Fruit fly (Drosophila melanogaster) whole organism: ENCODE data around the gene CG9497.

Experiments used
- CG8478 ChIP-seq: fragments of >200 bp; optimal IDR thresholded peaks from 2 replicates; lab custom pipeline; 2018; ENCODE audit warnings: inconsistent platforms
- Dll ChIP-seq: fragments of >200 bp; optimal IDR thresholded peaks from 2 replicates; lab custom pipeline; 2017
- EcR ChIP-seq, 2 experiments: fragments of >200 bp; optimal IDR thresholded peaks; 2 replicates each; lab custom pipeline; 2017; ENCODE audit warnings: missing biosample characterization in 2 of 2, missing genetic modification characterization in 2 of 2, missing genetic modification reagents in 2 of 2
- pan ChIP-seq: fragments of >200 bp; optimal IDR thresholded peaks from 2 replicates; lab custom pipeline; 2017
- psq ChIP-seq: fragments of >200 bp; optimal IDR thresholded peaks from 2 replicates; lab custom pipeline; 2017
- usp ChIP-seq: fragments of >200 bp; optimal IDR thresholded peaks from 2 replicates; lab custom pipeline; 2017; ENCODE audit warnings: missing biosample characterization, missing genetic modification characterization, mixed read lengths

CG9497 gene

DNA sequence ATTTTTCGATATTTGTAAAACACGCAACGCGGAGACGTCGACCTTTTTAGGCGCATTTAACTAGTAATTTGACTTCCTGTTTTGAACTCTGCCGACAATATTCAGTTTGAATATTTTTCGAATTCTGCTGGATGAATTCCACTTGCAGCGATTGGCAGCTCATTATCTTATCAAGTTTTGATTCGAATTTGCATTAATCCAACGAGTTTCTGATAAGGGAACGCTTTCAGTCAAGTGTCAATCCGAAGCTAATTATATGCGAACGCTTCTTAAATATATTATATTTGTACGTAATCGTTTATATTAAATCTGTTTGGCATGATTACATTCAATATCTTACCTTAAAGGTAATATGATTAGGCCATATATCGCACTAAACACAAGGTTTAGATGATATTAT lies at the start of gene CG9497:
Gene CG9497, minus strand, starts transcription at position 101 of the 400 bp plus-strand sequence.
- TF ChIP-seq psq (no peak), Dll (lab: Kevin White, UChicago) (no peak), EcR (GFP tag; optimal IDR thresholded peaks at IDR 0.05; lab: Kevin White, UChicago) (no peak), pan (lab: Kevin White, UChicago) (no peak), usp (GFP tag; lab: Kevin White, UChicago) (no peak), CG8478 (lab: Kevin White, UChicago) (no peak)

DNA sequence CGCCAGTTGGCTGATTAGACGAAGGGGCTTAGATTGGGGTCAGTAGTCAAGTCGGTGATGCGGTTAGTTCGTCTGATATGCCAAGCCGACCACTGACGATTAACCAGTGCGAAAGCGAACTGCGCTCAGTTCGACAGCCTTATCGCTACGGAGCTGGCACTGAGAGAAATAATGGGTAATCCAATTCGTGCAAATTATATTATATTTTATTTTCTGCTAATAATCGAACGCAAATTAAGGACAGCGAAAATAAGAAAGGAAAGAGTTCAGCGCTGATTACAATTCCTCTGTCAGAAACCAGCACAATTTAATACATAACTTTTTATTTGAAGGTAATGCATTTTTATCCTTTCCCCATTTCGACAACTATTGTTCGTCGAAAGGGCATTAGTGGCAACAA lies 48.9 kb upstream of the CG9497 start, which contains the start of gene CG42369:
Gene CG42369, minus strand, starts transcription at position 101 of the 400 bp plus-strand sequence.
- TF ChIP-seq pan (lab: Kevin White, UChicago): no peak
- no peak for TF ChIP-seq psq
- no peak for TF ChIP-seq Dll (lab: Kevin White, UChicago)
- TF ChIP-seq usp (GFP tag; lab: Kevin White, UChicago): no peak
- TF ChIP-seq CG8478 (lab: Kevin White, UChicago): no peak
- no peak for TF ChIP-seq EcR (GFP tag; optimal IDR thresholded peaks at IDR 0.05; lab: Kevin White, UChicago)

DNA sequence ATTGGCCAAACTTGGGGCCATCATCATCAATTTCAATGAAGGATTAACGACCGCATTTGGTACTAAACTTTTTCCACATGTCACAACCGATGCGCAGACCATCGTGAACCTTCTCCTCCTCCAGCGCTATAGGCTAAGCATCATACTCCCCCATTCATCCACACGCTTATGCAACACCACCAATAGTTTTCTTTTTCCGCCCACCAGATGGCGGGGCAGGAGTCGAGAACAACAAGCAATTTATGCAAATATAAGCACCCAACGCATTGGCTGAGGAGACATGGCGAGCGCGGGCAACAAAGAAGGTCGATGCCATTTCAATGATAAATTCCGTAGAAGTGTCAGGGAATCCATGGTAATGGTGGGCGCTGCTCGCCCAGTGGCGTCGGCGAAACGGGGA lies 43.2 kb upstream of the CG9497 start:
- TF ChIP-seq CG8478 (lab: Kevin White, UChicago) (no peak), Dll (lab: Kevin White, UChicago) (no peak), usp (GFP tag; lab: Kevin White, UChicago) (no peak), pan (lab: Kevin White, UChicago) (no peak), EcR (GFP tag; optimal IDR thresholded peaks at IDR 0.05; lab: Kevin White, UChicago) (no peak), psq (no peak)

DNA sequence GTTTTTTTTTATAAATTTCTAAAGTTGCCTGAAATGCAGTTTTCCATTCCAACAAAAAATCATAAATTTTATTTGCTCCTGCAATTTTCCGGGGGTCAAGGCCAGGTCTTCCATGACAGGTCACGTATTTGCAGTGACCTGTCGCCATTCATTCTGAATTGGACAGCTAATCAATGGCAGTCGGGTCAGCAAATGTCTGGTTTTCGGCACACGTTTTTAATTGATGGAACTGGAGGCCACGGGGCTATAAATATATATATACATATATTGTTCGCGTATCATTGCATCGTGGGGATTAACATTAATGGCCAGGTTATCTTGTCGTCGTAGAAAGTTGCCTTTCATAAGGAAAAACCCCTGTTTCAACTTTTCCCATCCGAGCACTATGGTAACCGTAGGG lies 38.8 kb upstream of the CG9497 start:
- TF ChIP-seq CG8478 (lab: Kevin White, UChicago): no peak
- no peak for TF ChIP-seq EcR (GFP tag; optimal IDR thresholded peaks at IDR 0.05; lab: Kevin White, UChicago)
- no peak for TF ChIP-seq pan (lab: Kevin White, UChicago)
- TF ChIP-seq usp (GFP tag; lab: Kevin White, UChicago): no peak
- no peak for TF ChIP-seq Dll (lab: Kevin White, UChicago)
- no peak for TF ChIP-seq psq

DNA sequence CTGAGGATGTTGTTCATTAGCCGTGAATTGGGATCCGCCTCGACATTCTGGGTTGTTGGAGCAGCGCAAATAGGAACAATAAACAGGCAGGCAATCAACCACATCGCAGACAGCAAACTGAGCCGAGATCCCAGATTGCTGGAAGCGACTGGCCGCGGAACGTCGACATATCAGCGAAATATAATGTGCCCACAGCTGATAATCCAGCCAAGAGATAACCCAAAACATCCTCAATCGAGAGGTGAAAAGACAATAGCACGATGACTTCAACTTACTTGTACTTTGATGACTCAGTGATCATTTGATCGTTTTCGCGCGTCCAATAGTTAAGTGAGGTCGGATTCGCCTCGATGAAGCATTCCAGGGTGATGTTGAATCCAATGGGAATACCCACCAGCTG lies 37.2 kb upstream of the CG9497 start, which contains the start of gene Nepl6:
Gene Nepl6, minus strand, starts transcription at position 104 of the 400 bp plus-strand sequence.
- TF ChIP-seq psq (no peak), CG8478 (lab: Kevin White, UChicago) (no peak), pan (lab: Kevin White, UChicago) (no peak), EcR (GFP tag; optimal IDR thresholded peaks at IDR 0.05; lab: Kevin White, UChicago) (no peak), Dll (lab: Kevin White, UChicago) (no peak), usp (GFP tag; lab: Kevin White, UChicago) (no peak)

DNA sequence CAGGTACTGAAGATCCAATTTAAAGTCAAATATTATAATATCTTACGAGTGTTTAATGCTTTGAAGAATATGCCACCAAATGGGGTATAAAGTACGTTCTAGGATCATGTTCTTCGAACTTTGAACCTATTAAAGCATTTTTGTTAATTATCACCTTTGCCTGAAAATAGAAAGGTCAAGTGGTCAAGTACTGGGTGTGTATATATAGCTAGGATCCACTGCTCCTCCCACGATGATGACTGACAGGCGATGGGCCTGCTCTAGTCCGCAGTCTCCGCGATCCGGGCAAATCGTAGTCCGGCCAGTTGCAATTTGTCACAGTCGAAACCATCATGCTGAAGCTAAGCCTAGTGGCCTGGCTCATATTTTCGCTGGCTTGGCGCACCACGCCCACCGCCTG lies 32.7 kb upstream of the CG9497 start, which contains the start of gene Nepl5:
Gene Nepl5, plus strand, starts transcription at position 301 of the 400 bp plus-strand sequence.
- no peak for TF ChIP-seq usp (GFP tag; lab: Kevin White, UChicago)
- no peak for TF ChIP-seq EcR (GFP tag; optimal IDR thresholded peaks at IDR 0.05; lab: Kevin White, UChicago)
- no peak for TF ChIP-seq pan (lab: Kevin White, UChicago)
- TF ChIP-seq CG8478 (lab: Kevin White, UChicago): no peak
- no peak for TF ChIP-seq psq
- TF ChIP-seq Dll (lab: Kevin White, UChicago): no peak

DNA sequence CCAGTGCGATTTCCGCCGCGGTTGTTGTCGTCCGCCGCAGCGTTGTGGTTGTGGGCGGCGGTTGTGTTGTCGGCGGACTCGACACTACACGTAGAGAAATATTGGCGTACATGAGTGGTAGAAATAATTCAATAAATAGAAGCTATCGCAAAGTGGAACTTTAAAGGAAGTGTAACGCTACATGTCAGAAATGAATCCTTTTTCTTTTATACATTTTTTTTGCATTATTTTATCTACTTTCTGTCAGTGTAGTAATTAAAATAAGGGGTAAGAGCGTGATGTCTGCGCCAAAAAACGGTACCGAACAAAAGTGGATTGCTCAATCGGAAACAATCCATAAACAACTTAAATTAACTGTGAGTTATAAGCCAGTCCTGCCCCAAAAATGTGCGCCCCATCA lies 31.0 kb upstream of the CG9497 start:
- TF ChIP-seq Dll (lab: Kevin White, UChicago) (no peak), EcR (GFP tag; optimal IDR thresholded peaks at IDR 0.05; lab: Kevin White, UChicago) (no peak), usp (GFP tag; lab: Kevin White, UChicago) (no peak), psq (no peak), CG8478 (lab: Kevin White, UChicago) (no peak), pan (lab: Kevin White, UChicago) (no peak)

DNA sequence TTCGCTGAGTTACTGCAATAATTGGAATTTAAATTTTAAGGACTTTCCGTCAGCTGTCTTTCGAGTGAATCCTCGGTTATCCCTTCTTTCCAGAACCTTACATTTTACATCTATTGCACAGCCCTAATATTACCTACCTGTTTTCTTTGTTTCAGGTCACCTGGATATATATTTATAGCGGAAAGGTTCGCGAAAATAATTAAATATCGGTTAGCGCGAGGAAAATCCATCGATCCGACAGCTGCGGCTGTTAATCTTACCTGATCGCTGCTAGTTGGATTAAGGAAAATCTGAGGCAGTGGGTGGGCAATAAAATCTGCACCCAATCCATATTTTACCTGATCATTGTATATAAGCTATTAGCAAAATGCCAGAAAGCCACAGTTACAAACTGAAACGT lies 24.9 kb upstream of the CG9497 start:
- no peak for TF ChIP-seq CG8478 (lab: Kevin White, UChicago)
- TF ChIP-seq usp (GFP tag; lab: Kevin White, UChicago): no peak
- TF ChIP-seq pan (lab: Kevin White, UChicago): no peak
- TF ChIP-seq psq: no peak
- no peak for TF ChIP-seq EcR (GFP tag; optimal IDR thresholded peaks at IDR 0.05; lab: Kevin White, UChicago)

DNA sequence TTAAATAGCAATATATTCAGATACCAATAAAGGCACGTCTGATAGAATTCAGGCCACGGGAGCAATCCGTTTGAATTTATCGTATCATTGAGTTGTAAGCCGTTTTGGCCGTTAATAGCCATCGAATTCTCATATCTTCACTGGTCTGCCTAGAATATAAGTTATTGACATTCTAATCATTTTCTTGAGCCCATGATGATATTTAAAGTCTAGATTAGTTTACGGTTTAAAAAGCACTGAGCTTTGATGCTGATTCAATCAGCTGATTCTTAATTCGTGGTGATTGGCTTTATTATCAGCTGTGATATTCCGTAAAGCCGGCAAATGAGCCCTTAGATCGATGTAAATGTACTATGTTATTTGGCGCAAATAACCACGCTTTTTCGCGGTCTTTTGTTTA lies 23.9 kb upstream of the CG9497 start, which contains the start of gene slam:
Gene slam, plus strand, starts transcription at position 301 of the 400 bp plus-strand sequence.
- no peak for TF ChIP-seq CG8478 (lab: Kevin White, UChicago)
- TF ChIP-seq EcR (GFP tag; optimal IDR thresholded peaks at IDR 0.05; lab: Kevin White, UChicago): no peak
- TF ChIP-seq psq: no peak
- TF ChIP-seq pan (lab: Kevin White, UChicago): no peak
- no peak for TF ChIP-seq usp (GFP tag; lab: Kevin White, UChicago)

DNA sequence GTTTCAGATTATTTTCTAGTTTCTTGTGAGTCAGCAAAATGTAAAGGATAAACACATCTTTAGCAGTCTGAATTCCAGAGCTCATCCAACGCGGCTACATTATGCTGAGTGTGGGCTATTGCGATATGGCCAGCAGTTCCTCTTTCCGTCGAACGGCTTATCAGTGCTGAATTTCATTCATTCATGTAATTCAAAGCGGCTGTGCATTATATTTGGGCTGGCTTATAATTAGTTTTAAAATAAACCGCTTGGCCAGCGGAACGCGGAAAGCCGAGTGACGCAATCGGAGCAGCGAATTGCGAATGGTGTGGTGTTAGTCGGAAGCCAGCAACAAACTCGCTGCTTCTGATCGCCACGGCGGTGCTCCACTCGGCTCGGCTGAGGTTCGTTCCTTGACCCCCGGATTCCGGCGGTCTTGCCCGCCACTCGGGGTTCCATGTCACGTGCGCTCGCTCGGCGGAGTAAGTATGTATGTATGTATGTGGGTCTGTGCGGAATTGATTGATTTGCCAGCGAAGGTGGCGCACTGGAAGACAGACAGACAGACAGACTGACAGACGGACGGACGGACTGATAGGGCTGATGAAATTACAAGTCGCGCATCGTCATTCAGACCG lies 22.9 kb upstream of the CG9497 start:
- TF ChIP-seq CG8478 (lab: Kevin White, UChicago): no peak

DNA sequence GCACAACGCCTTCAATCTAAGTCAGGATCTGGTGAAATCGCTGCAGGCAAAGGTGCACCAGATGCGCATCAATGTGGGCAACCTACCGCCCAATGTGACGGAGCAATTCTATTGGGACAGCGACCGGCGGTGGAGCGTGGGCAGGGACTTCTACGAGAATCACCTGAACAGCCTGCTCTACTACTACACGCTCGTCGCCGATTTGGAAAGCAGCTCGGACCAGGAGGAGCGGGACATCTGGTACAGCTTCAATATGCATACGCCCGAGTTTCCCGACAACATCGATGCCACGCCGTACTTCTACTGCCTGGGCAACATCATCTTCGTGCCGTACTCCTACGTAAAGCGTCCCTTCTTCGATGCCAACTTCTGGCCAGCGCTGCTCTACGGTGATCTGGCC lies 21.1 kb upstream of the CG9497 start:
- no peak for TF ChIP-seq psq
- no peak for TF ChIP-seq pan (lab: Kevin White, UChicago)
- TF ChIP-seq CG8478 (lab: Kevin White, UChicago): no peak
- no peak for TF ChIP-seq usp (GFP tag; lab: Kevin White, UChicago)
- no peak for TF ChIP-seq EcR (GFP tag; optimal IDR thresholded peaks at IDR 0.05; lab: Kevin White, UChicago)

DNA sequence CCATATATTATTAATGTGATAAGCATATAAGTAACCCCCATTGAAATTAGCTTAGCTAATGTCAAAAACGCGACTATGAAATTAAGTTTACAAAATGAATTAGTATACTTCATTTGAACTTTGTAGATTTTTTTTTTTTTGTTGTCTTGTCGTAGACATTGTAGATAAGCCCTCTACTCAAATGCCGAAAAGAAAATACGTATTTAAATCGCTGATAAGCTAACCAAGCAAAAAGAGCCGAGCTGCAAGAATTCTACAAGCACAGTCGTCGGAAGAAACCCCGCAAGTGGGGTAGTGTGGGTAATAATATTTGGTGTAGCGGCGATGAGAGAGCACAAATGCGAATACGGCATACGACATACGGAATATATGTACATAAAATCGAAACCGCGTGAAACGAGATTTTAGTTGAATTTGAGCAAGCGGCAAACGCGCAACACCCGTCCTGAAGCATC lies 19.3 kb upstream of the CG9497 start, which contains the start of gene Nepl4:
Gene Nepl4, plus strand, starts transcription at position 405 of the 455 bp plus-strand sequence.
- no peak for TF ChIP-seq usp (GFP tag; lab: Kevin White, UChicago)
- no peak for TF ChIP-seq EcR (GFP tag; optimal IDR thresholded peaks at IDR 0.05; lab: Kevin White, UChicago)
- TF ChIP-seq Dll (lab: Kevin White, UChicago): no peak
- no peak for TF ChIP-seq psq
- no peak for TF ChIP-seq pan (lab: Kevin White, UChicago)
- no peak for TF ChIP-seq CG8478 (lab: Kevin White, UChicago)
